Worm (Caenorhabditis elegans): ENCODE measurements around the gene dpy-22.

Gene dpy-22

DNA sequence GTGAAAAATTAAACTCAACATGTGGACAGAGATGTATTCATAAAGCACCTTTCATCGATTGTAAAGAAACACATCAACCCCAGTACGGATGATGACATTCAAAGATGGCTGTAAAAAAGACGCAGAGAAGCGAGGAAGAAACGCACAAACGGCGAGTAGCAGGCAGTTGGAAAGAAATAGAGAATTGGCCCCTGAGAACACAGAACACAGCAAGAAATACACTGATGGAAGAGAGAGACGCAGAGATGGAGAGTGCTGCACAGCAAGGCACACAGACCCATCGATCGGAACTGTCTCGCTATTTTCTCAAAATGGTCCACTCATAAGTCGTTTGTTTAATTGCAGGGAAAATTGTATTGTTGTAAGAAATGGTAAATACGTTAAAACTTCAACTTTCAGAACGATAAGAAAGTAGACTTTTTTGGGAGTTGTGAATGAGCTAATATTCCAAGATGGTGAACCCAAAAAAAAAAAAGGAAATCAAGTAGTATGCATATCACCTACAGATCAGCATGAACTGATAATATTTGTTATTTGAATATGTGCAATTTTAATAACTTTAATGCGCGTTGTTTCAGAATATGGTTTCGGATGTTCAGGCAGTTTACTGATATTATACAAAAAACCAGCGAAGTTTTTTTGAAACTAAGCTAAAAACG lies 662 bp upstream of the dpy-22 start (continued):
- TF ChIP-seq F10B5.3 (tag; optimal IDR thresholded peaks at IDR 0.05) (no peak), mdt-29 (GFP tag; IDR thresholded peaks at IDR 0.05) (no peak), spr-3 (GFP tag; optimal IDR thresholded peaks at IDR 0.05) (no peak), nhr-76 (tag; optimal IDR thresholded peaks at IDR 0.05) (no peak), hlh-30 (tag; optimal IDR thresholded peaks at IDR 0.05; ENCODE audit: insufficient read depth) (peak; percentile 61), tra-1 (GFP tag; IDR thresholded peaks at IDR 0.05) (no peak), pqm-1 (tag; optimal IDR thresholded peaks at IDR 0.05) (peak; percentile 33), hmg-1.1 (GFP tag; IDR thresholded peaks at IDR 0.05) (peak; percentile 82), daf-8 (GFP tag; IDR thresholded peaks at IDR 0.05) (no peak), nhr-6 (tag; optimal IDR thresholded peaks at IDR 0.05) (peak; percentile 42), saeg-2 (GFP tag; IDR thresholded peaks at IDR 0.05) (no peak), pha-4 (GFP tag; IDR thresholded peaks at IDR 0.05) (no peak), pha-4 (tag; optimal IDR thresholded peaks at IDR 0.05) (peak; percentile 72), hif-1 (tag; optimal IDR thresholded peaks at IDR 0.05) (no peak), mes-2 (tag; optimal IDR thresholded peaks at IDR 0.05; ENCODE audit: poor library complexity, severe bottlenecking) (peak; percentile 74), zfp-2 (tag; optimal IDR thresholded peaks at IDR 0.05) (no peak), nhr-237 (tag; optimal IDR thresholded peaks at IDR 0.05) (no peak), madf-9 (GFP tag; conservative IDR thresholded peaks at IDR 0.05) (no peak), tag-97 (GFP tag; IDR thresholded peaks at IDR 0.05) (no peak), Y105C5A.15 (GFP tag; IDR thresholded peaks at IDR 0.05) (no peak), spr-1 (tag; optimal IDR thresholded peaks at IDR 0.05) (no peak), Y5F2A.4 (GFP tag; optimal IDR thresholded peaks at IDR 0.05) (no peak), nhr-11 (tag; optimal IDR thresholded peaks at IDR 0.05) (peak; percentile 20), mep-1 (tag; optimal IDR thresholded peaks at IDR 0.05) (peak; percentile 85), zag-1 (tag; optimal IDR thresholded peaks at IDR 0.05) (no peak), dmd-6 (GFP tag; IDR thresholded peaks at IDR 0.05) (peak; percentile 70), nhr-28 (tag; optimal IDR thresholded peaks at IDR 0.05) (peak; percentile 45), ama-1 (optimal IDR thresholded peaks at IDR 0.05) (no peak), ztf-11 (tag; optimal IDR thresholded peaks at IDR 0.05) (no peak), skn-1 (tag; optimal IDR thresholded peaks at IDR 0.05) (no peak), nhr-41 (GFP tag; IDR thresholded peaks at IDR 0.05) (no peak), zip-2 (tag; optimal IDR thresholded peaks at IDR 0.05) (no peak), dve-1 (tag; optimal IDR thresholded peaks at IDR 0.05; ENCODE audit: insufficient read depth) (peak; percentile 86), Y75B8A.6 (GFP tag; IDR thresholded peaks at IDR 0.05) (no peak), arid-1 (GFP tag; conservative IDR thresholded peaks at IDR 0.05) (0 out of 2 replicates have a peak, but pooled peaks have one; percentile 43), daf-16 (GFP tag; optimal IDR thresholded peaks at IDR 0.05) (no peak), daf-16 (tag; optimal IDR thresholded peaks at IDR 0.05) (peak; percentile 77), php-3 (GFP tag; IDR thresholded peaks at IDR 0.05) (0 out of 2 replicates have a peak, but pooled peaks have one; percentile 15), duxl-1 (tag; optimal IDR thresholded peaks at IDR 0.05; ENCODE audit: poor library complexity) (no peak), lin-29 (GFP tag; IDR thresholded peaks at IDR 0.05) (no peak)

DNA sequence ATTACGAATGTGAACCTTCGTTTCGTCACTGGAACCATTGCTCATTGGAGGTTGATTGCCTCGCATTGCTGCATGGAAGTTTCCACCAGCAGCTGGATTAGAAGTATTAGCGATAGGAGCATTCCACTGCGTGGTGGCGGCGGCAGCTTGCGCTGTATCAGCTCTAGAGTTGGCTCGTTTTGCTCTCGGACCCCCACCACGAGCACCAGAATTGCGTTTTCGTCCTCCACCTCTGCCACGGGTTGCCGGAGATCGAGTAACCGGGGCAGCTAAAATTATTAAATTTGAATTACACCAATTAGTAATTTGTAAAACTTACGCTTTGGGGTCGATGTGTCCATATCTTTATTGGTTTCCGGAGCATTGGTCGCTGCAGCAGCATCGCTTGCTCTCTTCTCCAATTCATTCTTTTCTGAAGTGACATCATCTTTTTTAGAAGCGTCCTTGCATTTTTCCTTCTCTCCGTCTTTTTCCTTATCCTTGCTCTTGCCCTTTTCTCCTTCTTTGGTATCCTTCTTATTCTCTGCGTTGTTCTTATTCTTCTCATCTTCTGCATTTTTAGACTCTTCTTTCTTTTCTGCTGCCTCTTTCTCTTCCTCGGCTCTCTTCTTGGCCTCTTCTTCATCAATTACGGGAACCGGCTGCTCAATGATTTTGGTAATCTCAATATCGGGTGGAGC lies 7.8 kb downstream of the dpy-22 start:
- TF ChIP-seq nhr-102 (tag; optimal IDR thresholded peaks at IDR 0.05) = no peak
- TF ChIP-seq unc-62 (GFP tag; optimal IDR thresholded peaks at IDR 0.05 in 1 of 2) = peak in 1 of 2 experiments; percentile 22
- no peak for TF ChIP-seq unc-62 (tag; optimal IDR thresholded peaks at IDR 0.05)
- TF ChIP-seq jun-1 (tag; optimal IDR thresholded peaks at IDR 0.05) = no peak
- TF ChIP-seq fos-1 (tag; optimal IDR thresholded peaks at IDR 0.05) = no peak
- peak; percentile 68 for TF ChIP-seq set-16 (GFP tag; IDR thresholded peaks at IDR 0.05)
- no peak for TF ChIP-seq lin-15B (tag; optimal IDR thresholded peaks at IDR 0.05)
- TF ChIP-seq dve-1 (tag; optimal IDR thresholded peaks at IDR 0.05; ENCODE audit: insufficient read depth) = no peak
- no peak for TF ChIP-seq madf-9 (GFP tag; conservative IDR thresholded peaks at IDR 0.05)
- no peak for TF ChIP-seq dmd-8 (GFP tag; IDR thresholded peaks at IDR 0.05)
- no peak for TF ChIP-seq nhr-6 (tag; optimal IDR thresholded peaks at IDR 0.05)
- no peak for TF ChIP-seq tra-1 (GFP tag; IDR thresholded peaks at IDR 0.05)

Measured in whole organism, L4 larva.